Worm (Caenorhabditis elegans): Measurements from ENCODE around the gene col-17.

Gene col-17

ce11 chrII:4874335-4874861 is 7.0 kb upstream of the col-17 start, which contains the start of gene F11G11.15:
F11G11.15 (plus strand) TSS chrII:4874845.
- TF ChIP-seq lin-35 (GFP tag; optimal IDR thresholded peaks at IDR 0.05) (no peak), nhr-90 (tag; optimal IDR thresholded peaks at IDR 0.05; ENCODE audit: poor library complexity) (no peak), elt-3 (tag; optimal IDR thresholded peaks at IDR 0.05) (peak in 1 of 6 experiments; percentile 5), blmp-1 (tag; optimal IDR thresholded peaks at IDR 0.05) (peak; percentile 77)

DNA sequence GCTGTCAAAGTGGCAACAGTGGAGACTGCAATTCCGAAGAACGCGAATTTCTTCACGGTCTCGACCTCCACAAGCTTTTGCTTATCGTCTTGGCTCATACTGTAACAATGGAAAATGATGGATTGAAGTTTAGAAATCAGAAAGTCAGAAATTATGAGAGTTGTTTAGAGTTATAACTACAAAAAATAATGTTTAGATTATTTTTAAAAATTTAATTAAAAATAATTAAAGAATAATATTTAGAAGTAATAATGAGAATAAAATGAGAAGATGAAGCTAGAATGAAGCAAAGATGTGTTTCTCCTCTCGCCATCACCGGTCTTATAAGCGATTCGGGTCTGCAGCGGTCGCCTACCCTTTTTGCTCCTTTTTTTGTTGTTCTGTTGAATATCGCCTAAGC is 5.7 kb upstream of the col-17 start, which contains the start of gene col-73:
Gene col-73 (minus strand): TSS at position 101 of the 400 bp plus-strand sequence.
- TF ChIP-seq unc-98 (GFP tag; IDR thresholded peaks at IDR 0.05) (no peak), elt-2 (tag; optimal IDR thresholded peaks at IDR 0.05) (no peak), snpc-4 (tag; optimal IDR thresholded peaks at IDR 0.05) (no peak), tbx-2 (tag; optimal IDR thresholded peaks at IDR 0.05) (no peak), lsy-2 (tag; optimal IDR thresholded peaks at IDR 0.05) (no peak), ets-5 (GFP tag; IDR thresholded peaks at IDR 0.05) (no peak), swsn-7 (tag; optimal IDR thresholded peaks at IDR 0.05) (no peak), hpl-2 (GFP tag; optimal IDR thresholded peaks at IDR 0.05) (no peak), nhr-237 (tag; optimal IDR thresholded peaks at IDR 0.05) (no peak), irx-1 (tag; optimal IDR thresholded peaks at IDR 0.05) (no peak), unc-86 (tag; optimal IDR thresholded peaks at IDR 0.05) (no peak), fkh-10 (GFP tag; optimal IDR thresholded peaks at IDR 0.05) (no peak), C04F5.9 (tag; optimal IDR thresholded peaks at IDR 0.05) (no peak)

DNA sequence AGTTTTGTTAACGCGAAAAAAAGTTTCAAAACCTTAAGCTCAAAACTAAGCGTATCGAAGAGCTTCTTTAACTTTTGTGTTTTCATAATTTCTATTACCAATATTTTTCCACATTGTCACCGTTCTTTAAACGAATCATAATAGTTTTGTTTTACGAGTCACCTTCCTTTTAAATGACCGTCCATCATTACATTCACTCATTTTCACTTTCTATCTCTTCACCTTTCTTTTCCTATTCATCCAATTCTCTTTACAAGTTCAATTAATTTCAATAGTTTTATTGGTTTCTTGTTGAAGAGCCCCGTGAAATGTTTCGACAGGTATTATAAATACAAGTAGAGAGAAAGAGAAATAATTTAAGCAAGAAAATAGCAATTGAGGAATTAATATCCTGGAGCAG is 4.5 kb upstream of the col-17 start:
- TF ChIP-seq tbx-2 (tag; optimal IDR thresholded peaks at IDR 0.05) (no peak), blmp-1 (tag; optimal IDR thresholded peaks at IDR 0.05) (peak; percentile 67)

- TF ChIP-seq efl-1 (optimal IDR thresholded peaks at IDR 0.05): no peak
- TF ChIP-seq efl-1 (GFP tag; optimal IDR thresholded peaks at IDR 0.05 in 1 of 2): peak in 1 of 2 experiments; percentile 65
- TF ChIP-seq pag-3 (tag; optimal IDR thresholded peaks at IDR 0.05; ENCODE audit: borderline replicate concordance, insufficient read depth): no peak
- TF ChIP-seq ceh-63 (GFP tag; optimal IDR thresholded peaks at IDR 0.05): no peak
- no peak for TF ChIP-seq nhr-76 (tag; optimal IDR thresholded peaks at IDR 0.05)
- no peak for TF ChIP-seq nhr-20 (tag; optimal IDR thresholded peaks at IDR 0.05)
Measured at ce11 chrII:4870691-4871090, 3.3 kb upstream of the col-17 start, which contains the start of gene col-20. col-20 (minus strand) TSS chrII:4870791.

DNA sequence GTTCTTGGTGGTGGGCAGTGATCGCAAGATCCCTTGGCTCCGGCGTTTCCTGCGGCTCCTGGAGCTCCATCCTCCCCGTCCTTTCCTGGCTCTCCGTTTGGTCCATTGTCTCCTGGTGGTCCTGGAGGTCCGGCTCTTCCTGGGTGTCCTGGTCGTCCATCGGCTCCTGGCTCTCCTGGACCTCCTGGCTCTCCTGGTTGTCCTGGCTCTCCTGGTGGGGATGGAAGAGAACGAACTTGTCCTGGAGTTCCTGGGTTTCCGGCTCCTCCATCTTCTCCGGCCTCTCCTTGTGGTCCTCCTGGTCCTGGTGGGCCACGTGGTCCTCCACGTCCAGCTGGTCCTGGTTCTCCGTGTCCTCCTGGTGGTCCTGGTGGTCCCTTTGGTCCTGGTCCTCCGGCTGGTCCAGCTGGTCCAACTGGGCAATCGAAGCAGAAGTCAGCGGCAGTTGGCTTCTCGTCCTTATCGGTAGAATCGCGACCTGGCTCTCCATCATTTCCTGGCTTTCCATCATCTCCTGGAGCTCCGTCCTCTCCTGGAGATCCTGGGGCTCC is 2.5 kb upstream of the col-17 start:
- TF ChIP-seq ceh-8 (GFP tag; optimal IDR thresholded peaks at IDR 0.05) (peak; percentile 15), grh-1 (GFP tag; IDR thresholded peaks at IDR 0.05) (no peak)

ce11 chrII:4866045-4866444 is 1.3 kb downstream of the col-17 start:
- TF ChIP-seq fos-1 (tag; optimal IDR thresholded peaks at IDR 0.05) (no peak), ces-1 (GFP tag; optimal IDR thresholded peaks at IDR 0.05) (no peak), nhr-19 (GFP tag; conservative IDR thresholded peaks at IDR 0.05) (no peak), ama-1 (optimal IDR thresholded peaks at IDR 0.05) (peak; percentile 63), unc-86 (tag; optimal IDR thresholded peaks at IDR 0.05) (no peak), lir-3 (tag; optimal IDR thresholded peaks at IDR 0.05; ENCODE audit: poor library complexity) (no peak), blmp-1 (tag; optimal IDR thresholded peaks at IDR 0.05) (peak; percentile 93), ztf-4 (tag; optimal IDR thresholded peaks at IDR 0.05) (peak; percentile 59), pax-3 (tag; optimal IDR thresholded peaks at IDR 0.05) (no peak), jun-1 (tag; optimal IDR thresholded peaks at IDR 0.05) (peak; percentile 40)

Data from whole organism, L1 larva.